Worm (Caenorhabditis elegans): ENCODE results near the gene lipl-7.

lipl-7 gene

ce11 chrIV:10284194-10284910, 42.7 kb upstream of the lipl-7 start, which contains the start of gene rad-51:
Gene rad-51, minus strand, starts transcription at chrIV:10284244.
- TF ChIP-seq ref-2 (tag; optimal IDR thresholded peaks at IDR 0.05): no peak
- TF ChIP-seq rnt-1 (tag; optimal IDR thresholded peaks at IDR 0.05): peak; percentile 14
- no peak for TF ChIP-seq unc-3 (GFP tag; conservative IDR thresholded peaks at IDR 0.05)
- TF ChIP-seq unc-3 (tag; optimal IDR thresholded peaks at IDR 0.05): no peak
- TF ChIP-seq unc-42 (tag; optimal IDR thresholded peaks at IDR 0.05): peak; percentile 42
- TF ChIP-seq ceh-18 (tag; optimal IDR thresholded peaks at IDR 0.05): peak; percentile 6
- TF ChIP-seq ceh-45 (GFP tag; IDR thresholded peaks at IDR 0.05): no peak
- TF ChIP-seq F13H6.1 (tag; optimal IDR thresholded peaks at IDR 0.05): peak; percentile 12
- TF ChIP-seq ceh-14 (tag; optimal IDR thresholded peaks at IDR 0.05): no peak
- TF ChIP-seq pat-9 (tag; optimal IDR thresholded peaks at IDR 0.05): no peak
- no peak for TF ChIP-seq nhr-232 (tag; optimal IDR thresholded peaks at IDR 0.05)
- TF ChIP-seq hlh-8 (tag; optimal IDR thresholded peaks at IDR 0.05): no peak
- TF ChIP-seq hlh-13 (GFP tag; optimal IDR thresholded peaks at IDR 0.05): no peak
- no peak for TF ChIP-seq ztf-16 (tag; optimal IDR thresholded peaks at IDR 0.05)
- no peak for TF ChIP-seq eyg-1 (tag; optimal IDR thresholded peaks at IDR 0.05)
- TF ChIP-seq mec-3 (tag; optimal IDR thresholded peaks at IDR 0.05; ENCODE audit: borderline replicate concordance): no peak
- peak; percentile 65 for TF ChIP-seq tbx-2 (tag; optimal IDR thresholded peaks at IDR 0.05)
- no peak for TF ChIP-seq Y22D7AL.16 (tag; optimal IDR thresholded peaks at IDR 0.05)
- no peak for TF ChIP-seq K02D7.2 (tag; optimal IDR thresholded peaks at IDR 0.05)
- no peak for TF ChIP-seq che-1 (tag; optimal IDR thresholded peaks at IDR 0.05)
- TF ChIP-seq ttx-3 (tag; optimal IDR thresholded peaks at IDR 0.05): no peak
- TF ChIP-seq pros-1 (tag; optimal IDR thresholded peaks at IDR 0.05): no peak
- no peak for TF ChIP-seq syd-9 (tag; optimal IDR thresholded peaks at IDR 0.05)
- TF ChIP-seq nfya-1 (tag; optimal IDR thresholded peaks at IDR 0.05): peak; percentile 84
- no peak for TF ChIP-seq elt-4 (tag; optimal IDR thresholded peaks at IDR 0.05)
- no peak for TF ChIP-seq sdc-2 (tag; optimal IDR thresholded peaks at IDR 0.05)
- no peak for TF ChIP-seq ceh-6 (GFP tag; optimal IDR thresholded peaks at IDR 0.05)
- TF ChIP-seq hlh-15 (tag; optimal IDR thresholded peaks at IDR 0.05): no peak
- no peak for TF ChIP-seq fkh-6 (tag; optimal IDR thresholded peaks at IDR 0.05)
- TF ChIP-seq ceh-2 (tag; optimal IDR thresholded peaks at IDR 0.05): no peak
- TF ChIP-seq ceh-34 (tag; optimal IDR thresholded peaks at IDR 0.05): peak; percentile 12
- TF ChIP-seq zip-5 (tag; optimal IDR thresholded peaks at IDR 0.05): no peak
- TF ChIP-seq ceh-31 (tag; optimal IDR thresholded peaks at IDR 0.05): peak; percentile 54
- TF ChIP-seq lin-11 (tag; optimal IDR thresholded peaks at IDR 0.05): no peak
- no peak for TF ChIP-seq ceh-22 (tag; optimal IDR thresholded peaks at IDR 0.05)
- no peak for TF ChIP-seq pha-2 (tag; optimal IDR thresholded peaks at IDR 0.05)
- TF ChIP-seq C08G9.2 (tag; optimal IDR thresholded peaks at IDR 0.05): no peak
- no peak for TF ChIP-seq unc-55 (GFP tag; optimal IDR thresholded peaks at IDR 0.05)
- no peak for TF ChIP-seq T23F11.4 (GFP tag; optimal IDR thresholded peaks at IDR 0.05)
- TF ChIP-seq K09A11.1 (tag; optimal IDR thresholded peaks at IDR 0.05; ENCODE audit: insufficient read depth): no peak
- no peak for TF ChIP-seq odd-2 (tag; optimal IDR thresholded peaks at IDR 0.05)
- no peak for TF ChIP-seq pag-3 (tag; optimal IDR thresholded peaks at IDR 0.05; ENCODE audit: borderline replicate concordance)
- no peak for TF ChIP-seq pqm-1 (tag; optimal IDR thresholded peaks at IDR 0.05)
- no peak for TF ChIP-seq hlh-6 (tag; optimal IDR thresholded peaks at IDR 0.05)
- no peak for TF ChIP-seq elt-2 (tag; optimal IDR thresholded peaks at IDR 0.05)
- no peak for TF ChIP-seq fkh-10 (GFP tag; optimal IDR thresholded peaks at IDR 0.05)
- TF ChIP-seq unc-86 (tag; optimal IDR thresholded peaks at IDR 0.05): no peak
- no peak for TF ChIP-seq pax-1 (tag; optimal IDR thresholded peaks at IDR 0.05)
- no peak for TF ChIP-seq ceh-19 (GFP tag; optimal IDR thresholded peaks at IDR 0.05)
- TF ChIP-seq ets-4 (tag; optimal IDR thresholded peaks at IDR 0.05): no peak
- TF ChIP-seq ceh-24 (tag; optimal IDR thresholded peaks at IDR 0.05): no peak
- TF ChIP-seq ama-1 (optimal IDR thresholded peaks at IDR 0.05): no peak
- no peak for TF ChIP-seq lim-6 (tag; optimal IDR thresholded peaks at IDR 0.05)
